Fruit fly (Drosophila melanogaster) whole organism, embryonic: Measurements from ENCODE around the gene Pig1.

Experiments
- Asciz ChIP-seq: fragments of 200-800 bp; sonication (Bioruptor generic); optimal IDR thresholded peaks from 2 replicates; lab custom pipeline; 2017; ENCODE audit warnings: missing biosample characterization, mild to moderate bottlenecking, missing genetic modification characterization, missing genetic modification reagents
- BEAF-32 ChIP-seq: fragments of 200-800 bp; sonication (Bioruptor generic); optimal IDR thresholded peaks from 3 replicates; lab custom pipeline; 2017; ENCODE audit warnings: missing biosample characterization, missing genetic modification characterization, mild to moderate bottlenecking, moderate library complexity, missing genetic modification reagents
- CG10543 ChIP-seq: fragments of 200-800 bp; sonication (Bioruptor generic); optimal IDR thresholded peaks from 3 replicates; lab custom pipeline; 2017; ENCODE audit warnings: missing biosample characterization, mild to moderate bottlenecking, missing genetic modification characterization, moderate library complexity
- CG10654 ChIP-seq: fragments of 200-800 bp; sonication (Bioruptor generic); optimal IDR thresholded peaks from 2 replicates; lab custom pipeline; 2016; ENCODE audit warnings: missing biosample characterization, missing genetic modification characterization
- CG11560 ChIP-seq: fragments of 200-800 bp; sonication (Bioruptor generic); IDR thresholded peaks from 3 replicates; pipeline ENCODE4 v1.3.6; 2022; ENCODE audit warnings: missing biosample characterization, missing genetic modification characterization
- CG11723 ChIP-seq: fragments of 200-800 bp; sonication (Bioruptor generic); optimal IDR thresholded peaks from 2 replicates; lab custom pipeline; 2017; ENCODE audit warnings: missing biosample characterization, mild to moderate bottlenecking, missing genetic modification characterization
- CG12104 ChIP-seq: fragments of 200-800 bp; sonication (Bioruptor generic); optimal IDR thresholded peaks from 3 replicates; lab custom pipeline; 2016; ENCODE audit warnings: missing biosample characterization, missing genetic modification characterization
- CG14050 ChIP-seq: fragments of 200-800 bp; sonication (Bioruptor generic); IDR thresholded peaks from 3 replicates; pipeline ENCODE4 v1.3.6; 2022; ENCODE audit warnings: missing biosample characterization, missing genetic modification characterization
- CG14441 ChIP-seq: fragments of 200-800 bp; sonication (Bioruptor generic); IDR thresholded peaks from 2 replicates; pipeline ENCODE4 v1.3.6; 2022; ENCODE audit warnings: missing biosample characterization, missing genetic modification characterization
- CG17186 ChIP-seq: fragments of 200-800 bp; sonication (Bioruptor generic); optimal IDR thresholded peaks from 3 replicates; lab custom pipeline; 2017; ENCODE audit warnings: missing biosample characterization, missing genetic modification reagents, missing genetic modification characterization
- CG17361 ChIP-seq: fragments of 200-800 bp; sonication (Bioruptor generic); IDR thresholded peaks from 3 replicates; pipeline ENCODE4 v1.3.6; 2022; ENCODE audit warnings: missing biosample characterization, missing genetic modification characterization
- CG17385 ChIP-seq: fragments of 200-800 bp; sonication (Bioruptor generic); optimal IDR thresholded peaks from 3 replicates; lab custom pipeline; 2018; ENCODE audit warnings: missing biosample characterization, mild to moderate bottlenecking, missing genetic modification characterization
- CG17829 ChIP-seq: fragments of 200-800 bp; optimal IDR thresholded peaks from 2 replicates; lab custom pipeline; 2019; ENCODE audit warnings: missing biosample characterization, mild to moderate bottlenecking, missing genetic modification characterization, moderate library complexity
- CG18599 ChIP-seq: fragments of 200-800 bp; sonication (Bioruptor generic); optimal IDR thresholded peaks from 3 replicates; lab custom pipeline; 2017; ENCODE audit warnings: missing biosample characterization, missing genetic modification characterization, mild to moderate bottlenecking, moderate library complexity, missing genetic modification reagents
- CG2129 ChIP-seq: fragments of 200-800 bp; sonication (Bioruptor generic); IDR thresholded peaks from 2 replicates; pipeline ENCODE4 v1.3.6; 2022; ENCODE audit warnings: missing biosample characterization, missing genetic modification characterization; ENCODE audit not compliant: partially characterized antibody
- CG2199 ChIP-seq: fragments of 200-800 bp; sonication (Bioruptor generic); IDR thresholded peaks from 3 replicates; pipeline ENCODE4 v1.3.6; 2022; ENCODE audit warnings: missing biosample characterization, missing genetic modification characterization
- CG3281 ChIP-seq: fragments of 200-800 bp; sonication (Bioruptor generic); optimal IDR thresholded peaks from 3 replicates; lab custom pipeline; 2017; ENCODE audit warnings: missing biosample characterization, mild to moderate bottlenecking, missing genetic modification characterization
- CG3407 ChIP-seq: fragments of 200-800 bp; sonication (Bioruptor generic); optimal IDR thresholded peaks from 2 replicates; lab custom pipeline; 2018; ENCODE audit warnings: missing biosample characterization, mild to moderate bottlenecking, missing genetic modification characterization
- CG3726 ChIP-seq: fragments of 200-800 bp; sonication (Bioruptor generic); IDR thresholded peaks from 3 replicates; pipeline ENCODE4, ENCODE4 v1.3.6; 2022; ENCODE audit warnings: missing biosample characterization, missing genetic modification characterization
- CG4328 ChIP-seq: fragments of 200-800 bp; sonication (Bioruptor generic); optimal IDR thresholded peaks from 3 replicates; lab custom pipeline; 2017; ENCODE audit warnings: missing biosample characterization, missing genetic modification reagents, missing genetic modification characterization
- CG4854 ChIP-seq: fragments of 200-800 bp; sonication (Bioruptor generic); optimal IDR thresholded peaks from 2 replicates; lab custom pipeline; 2016; ENCODE audit warnings: missing biosample characterization, missing genetic modification characterization, inconsistent platforms
- CG7786 ChIP-seq: fragments of 200-800 bp; sonication (Bioruptor generic); optimal IDR thresholded peaks from 2 replicates; lab custom pipeline; 2016; ENCODE audit warnings: missing biosample characterization, missing genetic modification characterization
- CG8944 ChIP-seq: fragments of 200-800 bp; sonication (Bioruptor generic); optimal IDR thresholded peaks from 3 replicates; lab custom pipeline; 2016; ENCODE audit warnings: missing biosample characterization, missing genetic modification characterization
- Dek ChIP-seq: fragments of 200-800 bp; sonication (Bioruptor generic); optimal IDR thresholded peaks from 3 replicates; lab custom pipeline; 2019; ENCODE audit warnings: missing biosample characterization, mild to moderate bottlenecking, missing genetic modification characterization, moderate library complexity
- H2.0 ChIP-seq: fragments of 200-800 bp; sonication (Bioruptor generic); IDR thresholded peaks from 2 replicates; pipeline ENCODE4 v1.3.6; 2022; ENCODE audit warnings: missing biosample characterization, missing genetic modification characterization
- HLHmδ ChIP-seq: fragments of 200-800 bp; sonication (Bioruptor generic); optimal IDR thresholded peaks from 2 replicates; lab custom pipeline; 2018; ENCODE audit warnings: missing biosample characterization, mild to moderate bottlenecking, missing genetic modification characterization, moderate library complexity
- Mad ChIP-seq: fragments of 200-800 bp; sonication (Bioruptor generic); optimal IDR thresholded peaks from 2 replicates; lab custom pipeline; 2016; ENCODE audit warnings: missing biosample characterization, missing genetic modification characterization
- PHDP ChIP-seq: fragments of 200-800 bp; sonication (Bioruptor generic); optimal IDR thresholded peaks from 3 replicates; lab custom pipeline; 2018; ENCODE audit warnings: missing biosample characterization, mild to moderate bottlenecking, missing genetic modification characterization, moderate library complexity
- br ChIP-seq: fragments of >200 bp; optimal IDR thresholded peaks from 2 replicates; lab custom pipeline; 2017
- chinmo ChIP-seq: fragments of 200-800 bp; sonication (Bioruptor generic); IDR thresholded peaks from 4 replicates; pipeline ENCODE4 v1.3.6; 2022; ENCODE audit warnings: missing biosample characterization, missing genetic modification characterization; ENCODE audit not compliant: partially characterized antibody
- croc ChIP-seq: fragments of 200-800 bp; sonication (Bioruptor generic); conservative IDR thresholded peaks from 3 replicates; pipeline ENCODE4 v1.3.6; 2022; ENCODE audit warnings: missing biosample characterization, missing genetic modification characterization
- grn ChIP-seq: fragments of 200-800 bp; sonication (Bioruptor generic); optimal IDR thresholded peaks from 3 replicates; lab custom pipeline; 2017; ENCODE audit warnings: missing biosample characterization, missing genetic modification characterization
- hb ChIP-seq: fragments of 200-800 bp; sonication (Bioruptor generic); IDR thresholded peaks from 3 replicates; pipeline ENCODE4 v1.3.6; 2022; ENCODE audit warnings: missing biosample characterization, missing genetic modification characterization; ENCODE audit not compliant: partially characterized antibody
- inv ChIP-seq: fragments of 200-800 bp; sonication (Bioruptor generic); IDR thresholded peaks from 2 replicates; pipeline ENCODE4 v1.3.6; 2022; ENCODE audit warnings: missing biosample characterization, missing genetic modification characterization; ENCODE audit not compliant: partially characterized antibody
- jigr1 ChIP-seq: fragments of 200-800 bp; sonication (Bioruptor generic); IDR thresholded peaks from 3 replicates; pipeline ENCODE4 v1.3.6; 2022; ENCODE audit warnings: missing biosample characterization, missing genetic modification characterization
- ken ChIP-seq: fragments of 200-800 bp; sonication (Bioruptor generic); IDR thresholded peaks from 3 replicates; pipeline ENCODE4 v1.3.6; 2022; ENCODE audit warnings: missing biosample characterization, missing genetic modification characterization
- knrl ChIP-seq: fragments of 200-800 bp; sonication (Bioruptor generic); IDR thresholded peaks from 3 replicates; pipeline ENCODE4 v1.3.6; 2022; ENCODE audit warnings: missing biosample characterization, missing genetic modification characterization; ENCODE audit not compliant: partially characterized antibody
- nau ChIP-seq: fragments of 200-800 bp; sonication (Bioruptor generic); optimal IDR thresholded peaks from 3 replicates; lab custom pipeline; 2017; ENCODE audit warnings: missing biosample characterization, mild to moderate bottlenecking, missing genetic modification characterization, missing genetic modification reagents
- peb ChIP-seq: fragments of 200-800 bp; sonication (Bioruptor generic); IDR thresholded peaks from 2 replicates; pipeline ENCODE4 v1.3.6; 2022; ENCODE audit warnings: missing biosample characterization, missing genetic modification characterization
- pros ChIP-seq: fragments of 200-800 bp; sonication (Bioruptor generic); optimal IDR thresholded peaks from 3 replicates; lab custom pipeline; 2019; ENCODE audit warnings: missing biosample characterization, mild to moderate bottlenecking, missing genetic modification characterization, moderate library complexity
- pum ChIP-seq: fragments of 200-800 bp; sonication (Bioruptor generic); optimal IDR thresholded peaks from 2 replicates; lab custom pipeline; 2016; ENCODE audit warnings: missing biosample characterization, missing genetic modification characterization
- ranshi ChIP-seq: fragments of 200-800 bp; sonication (Bioruptor generic); IDR thresholded peaks from 2 replicates; pipeline ENCODE4 v1.3.6; 2022; ENCODE audit warnings: missing biosample characterization, missing genetic modification characterization
- scrt ChIP-seq: fragments of 200-800 bp; sonication (Bioruptor generic); optimal IDR thresholded peaks from 2 replicates; lab custom pipeline; 2018; ENCODE audit warnings: missing biosample characterization, mild to moderate bottlenecking, missing genetic modification characterization, moderate library complexity
- slbo ChIP-seq: fragments of 200-800 bp; sonication (Bioruptor generic); IDR thresholded peaks from 2 replicates; pipeline ENCODE4 v1.3.6; 2022; ENCODE audit warnings: missing biosample characterization, missing genetic modification characterization
- sob ChIP-seq: fragments of 200-800 bp; sonication (Bioruptor generic); IDR thresholded peaks from 2 replicates; pipeline ENCODE4 v1.3.6; 2022; ENCODE audit warnings: missing biosample characterization, missing genetic modification characterization
- sr ChIP-seq: fragments of 200-800 bp; sonication (Bioruptor generic); IDR thresholded peaks from 3 replicates; pipeline ENCODE4 v1.3.6; 2022; ENCODE audit warnings: missing biosample characterization, missing genetic modification characterization
- tin ChIP-seq: fragments of 200-800 bp; sonication (Bioruptor generic); optimal IDR thresholded peaks from 3 replicates; lab custom pipeline; 2016; ENCODE audit warnings: missing biosample characterization, missing genetic modification characterization
- tx ChIP-seq: fragments of 200-800 bp; sonication (Bioruptor generic); optimal IDR thresholded peaks from 2 replicates; lab custom pipeline; 2016; ENCODE audit warnings: missing biosample characterization, missing genetic modification characterization

Gene Pig1

dm6 chrX:3205887-3206794 is 42.9 kb downstream of the Pig1 start (continued):
- TF ChIP-seq ken (GFP tag; lab: Robert Waterston, UW) (peak; percentile 74; the same call in 2 of the 3 replicates), slbo (GFP tag; lab: Robert Waterston, UW) (peak; percentile 77), CG14050 (GFP tag; lab: Robert Waterston, UW) (peak; percentile 48; the same call in 1 of the 3 replicates), hb (GFP tag; lab: Robert Waterston, UW) (no peak), CG8944 (peak; percentile 42), CG14441 (peak; percentile 73), BEAF-32 (GFP tag; lab: Kevin White, UChicago) (no peak), CG10543 (GFP tag; lab: Kevin White, UChicago) (peak; percentile 23), H2.0 (peak; percentile 51), sob (GFP tag; lab: Robert Waterston, UW) (peak; percentile 76), Asciz (GFP tag; lab: Kevin White, UChicago) (peak; percentile 25), CG3726 (GFP tag; lab: Robert Waterston, UW) (no peak), CG17385 (GFP tag; lab: Kevin White, UChicago) (peak; percentile 52), ranshi (GFP tag; lab: Robert Waterston, UW) (peak; percentile 72), CG12104 (no peak), CG17829 (tag; lab: Kevin White, UChicago) (no peak), grn (GFP tag; lab: Kevin White, UChicago) (no peak), Mad (GFP tag; lab: Kevin White, UChicago) (peak; percentile 20), peb (GFP tag; lab: Robert Waterston, UW) (0 out of 2 replicates have a peak, but pooled peaks have one; percentile 33), CG17361 (GFP tag; lab: Robert Waterston, UW) (0 out of 3 replicates have a peak, but pooled peaks have one; percentile 26), CG4854 (GFP tag; lab: Kevin White, UChicago) (peak; percentile 0), CG3281 (peak; percentile 65), CG2199 (GFP tag; lab: Robert Waterston, UW) (no peak), Dek (tag; lab: Kevin White, UChicago) (peak; percentile 38), tx (GFP tag; lab: Kevin White, UChicago) (peak; percentile 31), knrl (no peak), CG18599 (peak; percentile 91), sr (no peak), scrt (GFP tag; lab: Kevin White, UChicago) (peak; percentile 62), CG11723 (peak; percentile 23), CG10654 (GFP tag; lab: Kevin White, UChicago) (peak; percentile 41), br (lab: Kevin White, UChicago) (no peak), CG3407 (peak; percentile 7), CG17186 (GFP tag; lab: Kevin White, UChicago) (no peak), pum (GFP tag; lab: Kevin White, UChicago) (peak; percentile 50), CG4328 (GFP tag; lab: Kevin White, UChicago) (no peak), CG7786 (GFP tag; lab: Kevin White, UChicago) (peak; percentile 68), nau (GFP tag; lab: Kevin White, UChicago) (peak; percentile 33), CG11560 (tag; lab: Robert Waterston, UW) (peak; percentile 58; the same call in 2 of the 3 replicates), tin (GFP tag; lab: Kevin White, UChicago) (peak; percentile 53), inv (no peak), croc (GFP tag; lab: Robert Waterston, UW) (peak; percentile 14; the same call in 1 of the 3 replicates), pros (GFP tag; lab: Kevin White, UChicago) (no peak), CG2129 (no peak), PHDP (tag; lab: Kevin White, UChicago) (peak; percentile 65), chinmo (GFP tag; lab: Robert Waterston, UW) (0 out of 4 replicates have a peak, but pooled peaks have one; percentile 27), HLHmδ (GFP tag; lab: Kevin White, UChicago) (no peak), jigr1 (GFP tag; lab: Robert Waterston, UW) (no peak; the same call in 2 of the 3 replicates)
